Worm (Caenorhabditis elegans): ENCODE results near the gene fkh-4.

fkh-4 gene

ce11 chrX:13401311-13401710 is 27.3 kb downstream of the fkh-4 start:
- TF ChIP-seq pax-1 (tag; optimal IDR thresholded peaks at IDR 0.05): peak; percentile 21
- no peak for TF ChIP-seq C08G9.2 (tag; optimal IDR thresholded peaks at IDR 0.05)

ce11 chrX:13399221-13399620 is 29.4 kb downstream of the fkh-4 start, which contains the start of gene F02C12.2:
TSS of gene F02C12.2 (minus strand) at chrX:13399321.
- TF ChIP-seq ama-1 (optimal IDR thresholded peaks at IDR 0.05): no peak
- no peak for TF ChIP-seq dmd-4 (tag; optimal IDR thresholded peaks at IDR 0.05; ENCODE audit: borderline replicate concordance)

- peak; percentile 58 for TF ChIP-seq nfya-1 (tag; optimal IDR thresholded peaks at IDR 0.05)
- TF ChIP-seq dve-1 (tag; optimal IDR thresholded peaks at IDR 0.05): peak; percentile 51
- no peak for TF ChIP-seq nhr-232 (tag; optimal IDR thresholded peaks at IDR 0.05)
- no peak for TF ChIP-seq hlh-13 (GFP tag; optimal IDR thresholded peaks at IDR 0.05)
- peak; percentile 28 for TF ChIP-seq sdc-2 (tag; optimal IDR thresholded peaks at IDR 0.05)
- no peak for TF ChIP-seq ttx-3 (tag; optimal IDR thresholded peaks at IDR 0.05)
- peak; percentile 60 for TF ChIP-seq pax-1 (tag; optimal IDR thresholded peaks at IDR 0.05)
- TF ChIP-seq unc-3 (GFP tag; conservative IDR thresholded peaks at IDR 0.05): no peak
- no peak for TF ChIP-seq unc-3 (tag; optimal IDR thresholded peaks at IDR 0.05)
- TF ChIP-seq unc-55 (GFP tag; optimal IDR thresholded peaks at IDR 0.05): peak; percentile 35
- no peak for TF ChIP-seq pqm-1 (tag; optimal IDR thresholded peaks at IDR 0.05)
Measured at ce11 chrX:13396550-13397023, 32.1 kb downstream of the fkh-4 start, which contains the start of gene F02C12.3. TSS of gene F02C12.3 (plus strand) at chrX:13396973.

- no peak for TF ChIP-seq ceh-22 (tag; optimal IDR thresholded peaks at IDR 0.05)
- no peak for TF ChIP-seq pqm-1 (tag; optimal IDR thresholded peaks at IDR 0.05)
- no peak for TF ChIP-seq pag-3 (tag; optimal IDR thresholded peaks at IDR 0.05; ENCODE audit: borderline replicate concordance)
- no peak for TF ChIP-seq hlh-13 (GFP tag; optimal IDR thresholded peaks at IDR 0.05)
- TF ChIP-seq sox-2 (GFP tag; IDR thresholded peaks at IDR 0.05): no peak
- TF ChIP-seq T23F11.4 (GFP tag; optimal IDR thresholded peaks at IDR 0.05): no peak
- no peak for TF ChIP-seq ztf-16 (tag; optimal IDR thresholded peaks at IDR 0.05)
- TF ChIP-seq lin-11 (tag; optimal IDR thresholded peaks at IDR 0.05): no peak
- TF ChIP-seq Y22D7AL.16 (tag; optimal IDR thresholded peaks at IDR 0.05): no peak
- no peak for TF ChIP-seq C08G9.2 (tag; optimal IDR thresholded peaks at IDR 0.05)
- no peak for TF ChIP-seq ceh-18 (tag; optimal IDR thresholded peaks at IDR 0.05)
- TF ChIP-seq ceh-48 (tag; optimal IDR thresholded peaks at IDR 0.05): no peak
- no peak for TF ChIP-seq syd-9 (tag; optimal IDR thresholded peaks at IDR 0.05)
Measured at ce11 chrX:13394971-13395370, 33.7 kb downstream of the fkh-4 start, which contains the start of gene irld-2. TSS of gene irld-2 (minus strand) at chrX:13395071.

- TF ChIP-seq ztf-16 (tag; optimal IDR thresholded peaks at IDR 0.05) (no peak), fkh-6 (tag; optimal IDR thresholded peaks at IDR 0.05) (no peak), ceh-2 (tag; optimal IDR thresholded peaks at IDR 0.05) (no peak), pha-2 (tag; optimal IDR thresholded peaks at IDR 0.05) (no peak), odd-2 (tag; optimal IDR thresholded peaks at IDR 0.05) (no peak), pag-3 (tag; optimal IDR thresholded peaks at IDR 0.05; ENCODE audit: borderline replicate concordance) (no peak), ahr-1 (tag; optimal IDR thresholded peaks at IDR 0.05) (no peak), sox-2 (GFP tag; IDR thresholded peaks at IDR 0.05) (no peak), ceh-9 (tag; optimal IDR thresholded peaks at IDR 0.05) (no peak), C08G9.2 (tag; optimal IDR thresholded peaks at IDR 0.05) (no peak), ceh-31 (tag; optimal IDR thresholded peaks at IDR 0.05) (no peak), fax-1 (tag; optimal IDR thresholded peaks at IDR 0.05) (no peak), C38D4.7 (GFP tag; optimal IDR thresholded peaks at IDR 0.05) (no peak), unc-55 (GFP tag; optimal IDR thresholded peaks at IDR 0.05) (no peak), K02D7.2 (tag; optimal IDR thresholded peaks at IDR 0.05) (no peak)
Measured at ce11 chrX:13388829-13389228, 39.8 kb downstream of the fkh-4 start.

Data from whole organism, late embryonic.